Worm (Caenorhabditis elegans): ENCODE measurements around the gene F21D5.5.

The F21D5.5 gene

DNA sequence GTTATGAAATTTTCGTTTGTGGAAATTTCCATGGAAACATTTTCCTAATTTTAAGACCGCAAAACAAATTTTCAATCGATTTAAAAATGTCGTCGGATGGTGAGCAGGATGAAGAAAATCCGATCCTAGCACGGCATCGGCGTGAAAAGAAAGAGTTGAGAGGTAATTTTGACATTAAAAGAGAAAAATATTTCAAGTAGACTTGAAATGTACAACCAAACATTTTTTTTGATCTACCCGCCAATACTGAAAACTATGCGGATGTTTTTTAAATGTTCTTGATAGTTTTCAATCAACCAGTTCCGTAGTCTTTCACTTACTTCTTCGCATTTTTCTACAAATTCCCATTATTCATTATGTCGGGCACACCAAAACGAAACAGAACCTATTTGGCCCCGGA is 11.1 kb downstream of the F21D5.5 start, which contains the start of gene otub-3 (continued):
- TF ChIP-seq akir-1 (GFP tag; optimal IDR thresholded peaks at IDR 0.05) (no peak), efl-1 (GFP tag; optimal IDR thresholded peaks at IDR 0.05) (peak; percentile 78), madf-8 (GFP tag; conservative IDR thresholded peaks at IDR 0.05) (peak; percentile 74), hrde-1 (tag; optimal IDR thresholded peaks at IDR 0.05; ENCODE audit: borderline replicate concordance) (peak; percentile 24), lir-1 (GFP tag; conservative IDR thresholded peaks at IDR 0.05) (no peak), F52B5.7 (tag; optimal IDR thresholded peaks at IDR 0.05) (no peak), let-526 (GFP tag; IDR thresholded peaks at IDR 0.05) (no peak), lsy-27 (tag; optimal IDR thresholded peaks at IDR 0.05; ENCODE audit: borderline replicate concordance, insufficient read depth) (no peak), cebp-2 (GFP tag; IDR thresholded peaks at IDR 0.05) (no peak), snpc-1.3 (tag; optimal IDR thresholded peaks at IDR 0.05; ENCODE audit: insufficient read depth) (no peak), madf-6 (GFP tag; IDR thresholded peaks at IDR 0.05) (peak; percentile 85), T07F8.4 (tag; optimal IDR thresholded peaks at IDR 0.05) (no peak), F57C9.4 (tag; optimal IDR thresholded peaks at IDR 0.05) (no peak), zfh-2 (GFP tag; conservative IDR thresholded peaks at IDR 0.05) (no peak), nhr-120 (GFP tag; IDR thresholded peaks at IDR 0.05) (no peak), lin-40 (tag; optimal IDR thresholded peaks at IDR 0.05) (no peak), F22D6.2 (tag; optimal IDR thresholded peaks at IDR 0.05) (no peak), nhr-90 (tag; optimal IDR thresholded peaks at IDR 0.05) (no peak), repo-1 (tag; optimal IDR thresholded peaks at IDR 0.05) (peak; percentile 20), rec-8 (tag; optimal IDR thresholded peaks at IDR 0.05) (no peak), tbp1 (GFP tag; optimal IDR thresholded peaks at IDR 0.05) (no peak), atf-7 (tag; optimal IDR thresholded peaks at IDR 0.05) (no peak), attf-5 (GFP tag; optimal IDR thresholded peaks at IDR 0.05) (no peak), F39B2.1 (GFP tag; IDR thresholded peaks at IDR 0.05) (no peak), nfya-2 (GFP tag; IDR thresholded peaks at IDR 0.05) (no peak), egrh-3 (GFP tag; IDR thresholded peaks at IDR 0.05) (no peak), xnd-1 (tag; optimal IDR thresholded peaks at IDR 0.05) (peak; percentile 66), dox-1 (GFP tag; IDR thresholded peaks at IDR 0.05) (no peak), ama-1 (optimal IDR thresholded peaks at IDR 0.05) (no peak), ama-1 (GFP tag; optimal IDR thresholded peaks at IDR 0.05) (peak in 1 of 2 experiments; percentile 18), cebp-1 (GFP tag; IDR thresholded peaks at IDR 0.05) (no peak), cebp-1 (tag; optimal IDR thresholded peaks at IDR 0.05) (no peak), chd-7 (tag; optimal IDR thresholded peaks at IDR 0.05) (no peak), fkh-3 (tag; optimal IDR thresholded peaks at IDR 0.05) (no peak), attf-3 (GFP tag; conservative IDR thresholded peaks at IDR 0.05) (no peak), sdz-38 (tag; optimal IDR thresholded peaks at IDR 0.05) (no peak), somi-1 (GFP tag; optimal IDR thresholded peaks at IDR 0.05) (no peak), lin-54 (GFP tag; optimal IDR thresholded peaks at IDR 0.05) (peak; percentile 13), C06A6.2 (GFP tag; conservative IDR thresholded peaks at IDR 0.05) (no peak), lin-35 (GFP tag; optimal IDR thresholded peaks at IDR 0.05) (no peak), T26A5.8 (tag; optimal IDR thresholded peaks at IDR 0.05) (no peak), ztf-22 (GFP tag; optimal IDR thresholded peaks at IDR 0.05) (no peak), ceh-40 (GFP tag; IDR thresholded peaks at IDR 0.05) (no peak), F33H1.4 (GFP tag; IDR thresholded peaks at IDR 0.05) (no peak), Y79H2A.3 (GFP tag; conservative IDR thresholded peaks at IDR 0.05) (no peak), Y67H2A.10 (GFP tag; conservative IDR thresholded peaks at IDR 0.05) (no peak), athp-1 (tag; optimal IDR thresholded peaks at IDR 0.05) (peak; percentile 4), F57A8.1 (GFP tag; optimal IDR thresholded peaks at IDR 0.05) (no peak), mes-4 (tag; optimal IDR thresholded peaks at IDR 0.05) (no peak), D2030.7 (GFP tag; IDR thresholded peaks at IDR 0.05) (no peak)

Measured in whole organism, young adult.